Fruit fly (Drosophila melanogaster) whole organism, pupa: Measurements from ENCODE around the gene Cyp4g15.

Experiments used
- CG10348 ChIP-seq: fragments of 200-800 bp; sonication (Bioruptor generic); IDR thresholded peaks from 2 replicates; pipeline ENCODE4 v1.3.6; 2022; ENCODE audit warnings: missing biosample characterization, missing genetic modification characterization
- CG12605 ChIP-seq: fragments of 200-800 bp; sonication (Bioruptor generic); IDR thresholded peaks from 2 replicates; pipeline ENCODE4 v1.3.6; 2022; ENCODE audit warnings: missing biosample characterization, missing genetic modification characterization
- CG13204 ChIP-seq: fragments of 200-800 bp; sonication (Bioruptor generic); optimal IDR thresholded peaks from 2 replicates; lab custom pipeline; 2018; ENCODE audit warnings: missing biosample characterization, mild to moderate bottlenecking, missing genetic modification characterization, moderate library complexity
- CG14655 ChIP-seq: fragments of 200-800 bp; sonication (Bioruptor generic); optimal IDR thresholded peaks from 3 replicates; lab custom pipeline; 2017; ENCODE audit warnings: mild to moderate bottlenecking, missing biosample characterization, missing genetic modification reagents, missing genetic modification characterization
- CG15710 ChIP-seq: fragments of 200-800 bp; sonication (Bioruptor generic); optimal IDR thresholded peaks from 2 replicates; lab custom pipeline; 2018; ENCODE audit warnings: missing biosample characterization, mild to moderate bottlenecking, missing genetic modification characterization, moderate library complexity
- CG17806 ChIP-seq: fragments of 200-800 bp; sonication (Bioruptor generic); optimal IDR thresholded peaks from 2 replicates; lab custom pipeline; 2018; ENCODE audit warnings: missing biosample characterization, mild to moderate bottlenecking, missing genetic modification characterization, moderate library complexity
- CG32121 ChIP-seq: fragments of 200-800 bp; sonication (Bioruptor generic); IDR thresholded peaks from 2 replicates; pipeline ENCODE4 v1.3.6; 2022; ENCODE audit warnings: missing biosample characterization, missing genetic modification characterization
- CG34367 ChIP-seq: fragments of 200-800 bp; sonication (Bioruptor generic); optimal IDR thresholded peaks from 2 replicates; lab custom pipeline; 2018; ENCODE audit warnings: missing biosample characterization, mild to moderate bottlenecking, missing genetic modification characterization
- CG4496 ChIP-seq: fragments of 200-800 bp; sonication (Bioruptor generic); IDR thresholded peaks from 3 replicates; pipeline ENCODE4 v1.3.6; 2022; ENCODE audit warnings: missing biosample characterization, missing genetic modification characterization
- CG8159 ChIP-seq: fragments of 200-800 bp; sonication (Bioruptor generic); optimal IDR thresholded peaks from 3 replicates; lab custom pipeline; 2018; ENCODE audit warnings: missing biosample characterization, mild to moderate bottlenecking, missing genetic modification characterization, moderate library complexity
- CG8301 ChIP-seq: fragments of 200-800 bp; sonication (Bioruptor generic); optimal IDR thresholded peaks from 2 replicates; lab custom pipeline; 2018; ENCODE audit warnings: missing biosample characterization, mild to moderate bottlenecking, missing genetic modification characterization
- CG9948 ChIP-seq: fragments of 200-800 bp; sonication (Bioruptor generic); optimal IDR thresholded peaks from 2 replicates; lab custom pipeline; 2018; ENCODE audit warnings: missing biosample characterization, mild to moderate bottlenecking, missing genetic modification characterization, moderate library complexity
- D1 ChIP-seq: fragments of 200-800 bp; sonication (Bioruptor generic); optimal IDR thresholded peaks from 2 replicates; lab custom pipeline; 2018; ENCODE audit warnings: missing biosample characterization, mild to moderate bottlenecking, missing genetic modification characterization, moderate library complexity
- EcR ChIP-seq: fragments of 200-800 bp; sonication (Bioruptor generic); optimal IDR thresholded peaks from 3 replicates; lab custom pipeline; 2019; ENCODE audit warnings: missing biosample characterization, missing genetic modification characterization, mild to moderate bottlenecking, moderate library complexity, missing genetic modification reagents
- Ets98B ChIP-seq: fragments of 200-800 bp; sonication (Bioruptor generic); IDR thresholded peaks from 2 replicates; pipeline ENCODE4 v1.3.6; 2022; ENCODE audit warnings: missing biosample characterization, missing genetic modification characterization
- Pif1A ChIP-seq: fragments of 200-800 bp; sonication (Bioruptor generic); optimal IDR thresholded peaks from 3 replicates; lab custom pipeline; 2016; ENCODE audit warnings: missing biosample characterization, missing genetic modification characterization
- Pif1B ChIP-seq: fragments of 200-800 bp; sonication (Bioruptor generic); optimal IDR thresholded peaks from 3 replicates; lab custom pipeline; 2016; ENCODE audit warnings: missing biosample characterization, missing genetic modification characterization
- Snoo ChIP-seq: fragments of 200-800 bp; sonication (Bioruptor generic); optimal IDR thresholded peaks from 3 replicates; lab custom pipeline; 2017; ENCODE audit warnings: missing biosample characterization, mild to moderate bottlenecking, missing genetic modification characterization, inconsistent platforms
- fd96Ca ChIP-seq: fragments of 200-800 bp; sonication (Bioruptor generic); IDR thresholded peaks from 3 replicates; pipeline ENCODE4 v1.3.6; 2022; ENCODE audit warnings: missing biosample characterization, missing genetic modification characterization
- gl ChIP-seq: fragments of 200-800 bp; sonication (Bioruptor generic); optimal IDR thresholded peaks from 2 replicates; lab custom pipeline; 2018; ENCODE audit warnings: missing biosample characterization, mild to moderate bottlenecking, missing genetic modification characterization
- rn ChIP-seq: fragments of 200-800 bp; sonication (Bioruptor generic); IDR thresholded peaks from 2 replicates; pipeline ENCODE4 v1.3.6; 2022; ENCODE audit warnings: missing biosample characterization, missing genetic modification characterization

The Cyp4g15 gene

dm6 chrX:11448637-11449036 lies 28.2 kb upstream of the Cyp4g15 start:
- TF ChIP-seq Pif1B (GFP tag; lab: Kevin White, UChicago), result no peak
- TF ChIP-seq Ets98B (GFP tag; lab: Robert Waterston, UW), result 0 out of 2 replicates have a peak, but pooled peaks have one; percentile 27

dm6 chrX:11449476-11450119 lies 27.3 kb upstream of the Cyp4g15 start:
- TF ChIP-seq CG8301 (tag; lab: Kevin White, UChicago), result peak; percentile 40
- peak; percentile 5 for TF ChIP-seq CG17806 (tag; lab: Kevin White, UChicago)
- TF ChIP-seq CG12605, result peak; percentile 46; the same call in 1 of the 2 replicates
- TF ChIP-seq CG4496 (GFP tag; lab: Robert Waterston, UW), result peak; percentile 82
- peak; percentile 63 for TF ChIP-seq Ets98B (GFP tag; lab: Robert Waterston, UW)
- TF ChIP-seq Pif1A, result peak; percentile 55
- no peak for TF ChIP-seq D1 (tag; lab: Kevin White, UChicago)
- peak; percentile 51 for TF ChIP-seq CG15710 (tag; lab: Kevin White, UChicago)
- peak; percentile 24 for TF ChIP-seq CG34367 (tag; lab: Kevin White, UChicago)
- no peak for TF ChIP-seq CG10348 (GFP tag; lab: Robert Waterston, UW)
- peak; percentile 38 for TF ChIP-seq CG8159
- peak; percentile 51 for TF ChIP-seq CG14655
- peak; percentile 75 for TF ChIP-seq Snoo (tag; lab: Kevin White, UChicago)
- no peak for TF ChIP-seq gl (tag; lab: Kevin White, UChicago)
- peak; percentile 61; the same call in 1 of the 2 replicates for TF ChIP-seq CG32121 (GFP tag; lab: Robert Waterston, UW)
- peak; percentile 62; the same call in 2 of the 3 replicates for TF ChIP-seq fd96Ca (GFP tag; lab: Robert Waterston, UW)
- peak; percentile 12 for TF ChIP-seq Pif1B (GFP tag; lab: Kevin White, UChicago)
- peak; percentile 24 for TF ChIP-seq CG9948
- no peak for TF ChIP-seq EcR
- no peak for TF ChIP-seq rn (GFP tag; lab: Robert Waterston, UW)
- no peak for TF ChIP-seq CG13204 (GFP tag; lab: Kevin White, UChicago)
- TF ChIP-seq, all 21 proteins: peak for 15

dm6 chrX:11450406-11450805 lies 26.5 kb upstream of the Cyp4g15 start:
- no peak for TF ChIP-seq CG10348 (GFP tag; lab: Robert Waterston, UW)
- no peak for TF ChIP-seq gl (tag; lab: Kevin White, UChicago)
- TF ChIP-seq CG14655, result no peak
- no peak for TF ChIP-seq CG4496 (GFP tag; lab: Robert Waterston, UW)
- TF ChIP-seq CG32121 (GFP tag; lab: Robert Waterston, UW), result no peak
- no peak for TF ChIP-seq Ets98B (GFP tag; lab: Robert Waterston, UW)
- no peak for TF ChIP-seq CG17806 (tag; lab: Kevin White, UChicago)
- no peak for TF ChIP-seq fd96Ca (GFP tag; lab: Robert Waterston, UW)
- TF ChIP-seq CG9948, result no peak
- no peak for TF ChIP-seq EcR
- no peak for TF ChIP-seq Snoo (tag; lab: Kevin White, UChicago)
- TF ChIP-seq D1 (tag; lab: Kevin White, UChicago), result no peak
- TF ChIP-seq CG8159, result no peak
- TF ChIP-seq CG8301 (tag; lab: Kevin White, UChicago), result no peak
- TF ChIP-seq CG13204 (GFP tag; lab: Kevin White, UChicago), result no peak
- no peak for TF ChIP-seq Pif1A
- TF ChIP-seq Pif1B (GFP tag; lab: Kevin White, UChicago), result no peak
- TF ChIP-seq CG12605, result no peak

- TF ChIP-seq CG17806 (tag; lab: Kevin White, UChicago) (no peak), CG9948 (no peak), gl (tag; lab: Kevin White, UChicago) (no peak), CG10348 (GFP tag; lab: Robert Waterston, UW) (0 out of 2 replicates have a peak, but pooled peaks have one; percentile 50), D1 (tag; lab: Kevin White, UChicago) (no peak), CG14655 (no peak), CG8159 (no peak), CG4496 (GFP tag; lab: Robert Waterston, UW) (peak; percentile 81), Snoo (tag; lab: Kevin White, UChicago) (no peak), fd96Ca (GFP tag; lab: Robert Waterston, UW) (peak; percentile 78), Pif1B (GFP tag; lab: Kevin White, UChicago) (no peak), CG34367 (tag; lab: Kevin White, UChicago) (no peak), Pif1A (peak; percentile 36), rn (GFP tag; lab: Robert Waterston, UW) (0 out of 2 replicates have a peak, but pooled peaks have one; percentile 33), CG8301 (tag; lab: Kevin White, UChicago) (peak; percentile 29), EcR (no peak), CG12605 (0 out of 2 replicates have a peak, but pooled peaks have one; percentile 13), CG32121 (GFP tag; lab: Robert Waterston, UW) (peak; percentile 78; the same call in 1 of the 2 replicates), Ets98B (GFP tag; lab: Robert Waterston, UW) (peak; percentile 84), CG13204 (GFP tag; lab: Kevin White, UChicago) (no peak), CG15710 (tag; lab: Kevin White, UChicago) (no peak)
- TF ChIP-seq, all 21 proteins: peak for 9
Measured at dm6 chrX:11451027-11451572, 25.8 kb upstream of the Cyp4g15 start.

- no peak for TF ChIP-seq CG13204 (GFP tag; lab: Kevin White, UChicago)
- TF ChIP-seq gl (tag; lab: Kevin White, UChicago), result no peak
- TF ChIP-seq Ets98B (GFP tag; lab: Robert Waterston, UW), result peak; percentile 48; the same call in 1 of the 2 replicates
- TF ChIP-seq CG8301 (tag; lab: Kevin White, UChicago), result no peak
- TF ChIP-seq CG4496 (GFP tag; lab: Robert Waterston, UW), result 0 out of 3 replicates have a peak, but pooled peaks have one; percentile 48
- TF ChIP-seq, all 21 proteins: peak for 2
Measured at dm6 chrX:11451630-11452029, 25.2 kb upstream of the Cyp4g15 start.
